Worm (Caenorhabditis elegans): ENCODE data around the gene ugt-55.
A peak's percentile ranks its signal among the peaks of the same experiment; 100 is the strongest.

DNA sequence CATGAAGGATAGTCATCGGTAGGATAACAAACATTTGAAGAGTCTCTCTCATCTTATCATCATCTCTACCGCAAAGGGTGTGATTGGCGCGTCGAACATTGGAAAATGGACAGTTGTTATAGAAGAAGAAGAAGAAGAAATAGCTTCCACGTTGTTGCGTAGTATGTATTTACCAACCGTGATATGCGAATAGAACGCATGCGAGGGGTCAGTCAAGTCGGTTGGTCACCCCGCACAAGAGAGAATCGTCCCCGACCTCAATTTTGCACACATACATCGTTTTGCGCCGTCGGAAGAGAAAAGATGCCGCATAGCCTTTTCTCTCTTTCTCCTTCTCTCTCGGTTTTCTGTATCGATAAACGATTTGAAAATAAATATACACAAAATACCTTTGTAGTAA, 38.5 kb downstream of the ugt-55 start:
- TF ChIP-seq zip-5 (tag; optimal IDR thresholded peaks at IDR 0.05), result no peak
- TF ChIP-seq fkh-10 (GFP tag; optimal IDR thresholded peaks at IDR 0.05), result no peak
- TF ChIP-seq unc-55 (GFP tag; optimal IDR thresholded peaks at IDR 0.05), result no peak
- TF ChIP-seq hlh-6 (tag; optimal IDR thresholded peaks at IDR 0.05), result no peak
- TF ChIP-seq nhr-11 (tag; optimal IDR thresholded peaks at IDR 0.05), result no peak
- no peak for TF ChIP-seq ceh-48 (tag; optimal IDR thresholded peaks at IDR 0.05)
- peak; percentile 12 for TF ChIP-seq nfya-1 (tag; optimal IDR thresholded peaks at IDR 0.05)
- no peak for TF ChIP-seq nhr-232 (tag; optimal IDR thresholded peaks at IDR 0.05)

Measured in whole organism, late embryonic.